Fruit fly (Drosophila melanogaster) whole organism, embryonic: ENCODE results near the gene Act87E.
A peak's percentile ranks its signal among the peaks of the same experiment; 100 is the strongest.

ENCODE experiments used
- Aef1 ChIP-seq: fragments of 200-800 bp; sonication (Bioruptor generic); IDR thresholded peaks from 3 replicates; pipeline ENCODE4 v1.3.6; 2022; ENCODE audit warnings: missing biosample characterization, missing genetic modification characterization
- Atf-2 ChIP-seq: fragments of 200-800 bp; sonication (Bioruptor generic); optimal IDR thresholded peaks from 2 replicates; lab custom pipeline; 2016; ENCODE audit warnings: missing biosample characterization, missing genetic modification characterization
- BtbVII ChIP-seq: fragments of 200-800 bp; sonication (Bioruptor generic); optimal IDR thresholded peaks from 3 replicates; lab custom pipeline; 2017; ENCODE audit warnings: missing biosample characterization, mild to moderate bottlenecking, missing genetic modification characterization
- CG10274 ChIP-seq: fragments of 200-800 bp; sonication (Bioruptor generic); optimal IDR thresholded peaks from 3 replicates; lab custom pipeline; 2017; ENCODE audit warnings: missing biosample characterization, mild to moderate bottlenecking, missing genetic modification characterization
- CG10543 ChIP-seq: fragments of 200-800 bp; sonication (Bioruptor generic); optimal IDR thresholded peaks from 3 replicates; lab custom pipeline; 2017; ENCODE audit warnings: missing biosample characterization, mild to moderate bottlenecking, missing genetic modification characterization, moderate library complexity
- CG12104 ChIP-seq: fragments of 200-800 bp; sonication (Bioruptor generic); optimal IDR thresholded peaks from 3 replicates; lab custom pipeline; 2016; ENCODE audit warnings: missing biosample characterization, missing genetic modification characterization
- CG15073 ChIP-seq: fragments of 200-800 bp; sonication (Bioruptor generic); optimal IDR thresholded peaks from 2 replicates; lab custom pipeline; 2016; ENCODE audit warnings: missing biosample characterization, missing genetic modification characterization
- CG17186 ChIP-seq: fragments of 200-800 bp; sonication (Bioruptor generic); optimal IDR thresholded peaks from 3 replicates; lab custom pipeline; 2017; ENCODE audit warnings: missing biosample characterization, missing genetic modification reagents, missing genetic modification characterization
- CG18262 ChIP-seq: fragments of 200-800 bp; optimal IDR thresholded peaks from 3 replicates; lab custom pipeline; 2019; ENCODE audit warnings: missing biosample characterization, mild to moderate bottlenecking, missing genetic modification characterization, moderate library complexity
- CG2116 ChIP-seq: fragments of 200-800 bp; sonication (Bioruptor generic); optimal IDR thresholded peaks from 3 replicates; lab custom pipeline; 2018; ENCODE audit warnings: missing biosample characterization, mild to moderate bottlenecking, missing genetic modification characterization
- CG2129 ChIP-seq: fragments of 200-800 bp; sonication (Bioruptor generic); IDR thresholded peaks from 2 replicates; pipeline ENCODE4 v1.3.6; 2022; ENCODE audit warnings: missing biosample characterization, missing genetic modification characterization; ENCODE audit not compliant: partially characterized antibody
- CG2199 ChIP-seq: fragments of 200-800 bp; sonication (Bioruptor generic); IDR thresholded peaks from 3 replicates; pipeline ENCODE4 v1.3.6; 2022; ENCODE audit warnings: missing biosample characterization, missing genetic modification characterization
- CG30403 ChIP-seq: fragments of 200-800 bp; sonication (Bioruptor generic); optimal IDR thresholded peaks from 3 replicates; lab custom pipeline; 2016; ENCODE audit warnings: missing biosample characterization, missing genetic modification characterization
- CG3065 ChIP-seq: fragments of 200-800 bp; sonication (Bioruptor generic); optimal IDR thresholded peaks from 2 replicates; lab custom pipeline; 2016; ENCODE audit warnings: missing biosample characterization, missing genetic modification characterization
- CG32532 ChIP-seq: fragments of 200-800 bp; sonication (Bioruptor generic); IDR thresholded peaks from 2 replicates; pipeline ENCODE4 v1.3.6; 2022; ENCODE audit warnings: missing biosample characterization, missing genetic modification characterization
- CG4328 ChIP-seq: fragments of 200-800 bp; sonication (Bioruptor generic); optimal IDR thresholded peaks from 3 replicates; lab custom pipeline; 2017; ENCODE audit warnings: missing biosample characterization, missing genetic modification reagents, missing genetic modification characterization
- CG4360 ChIP-seq: fragments of 200-800 bp; sonication (Bioruptor generic); IDR thresholded peaks from 2 replicates; pipeline ENCODE4 v1.3.6; 2022; ENCODE audit warnings: missing biosample characterization, missing genetic modification characterization
- CG6654 ChIP-seq: fragments of 200-800 bp; sonication (Bioruptor generic); optimal IDR thresholded peaks from 2 replicates; lab custom pipeline; 2017; ENCODE audit warnings: missing biosample characterization, mild to moderate bottlenecking, missing genetic modification characterization
- CG7357 ChIP-seq: fragments of 200-800 bp; sonication (Bioruptor generic); IDR thresholded peaks from 3 replicates; pipeline ENCODE4 v1.3.6; 2022; ENCODE audit warnings: missing biosample characterization, missing genetic modification characterization
- CG7963 ChIP-seq: fragments of 200-800 bp; sonication (Bioruptor generic); IDR thresholded peaks from 3 replicates; pipeline ENCODE4 v1.3.6; 2022; ENCODE audit warnings: missing biosample characterization, missing genetic modification characterization; ENCODE audit not compliant: partially characterized antibody
- CG8089 ChIP-seq: fragments of 200-800 bp; sonication (Bioruptor generic); optimal IDR thresholded peaks from 3 replicates; lab custom pipeline; 2016; ENCODE audit warnings: missing biosample characterization, missing genetic modification characterization
- CG8478 ChIP-seq: fragments of >200 bp; optimal IDR thresholded peaks from 2 replicates; lab custom pipeline; 2018
- CG9609 ChIP-seq: fragments of 200-800 bp; sonication (Bioruptor generic); optimal IDR thresholded peaks from 3 replicates; lab custom pipeline; 2016; ENCODE audit warnings: missing biosample characterization, missing genetic modification characterization
- CHES-1-like ChIP-seq: fragments of 200-800 bp; sonication (Bioruptor generic); optimal IDR thresholded peaks from 2 replicates; lab custom pipeline; 2016; ENCODE audit warnings: missing biosample characterization, missing genetic modification characterization
- Eip74EF ChIP-seq, 2 experiments: fragments of 200-800 bp in 1 of 2; fragments of >200 bp in 1 of 2; sonication (Bioruptor generic) in 1 of 2; optimal IDR thresholded peaks; 2 replicates each; lab custom pipeline; 2017 to 2019; ENCODE audit warnings: missing biosample characterization in 2 of 2, missing genetic modification characterization in 2 of 2, mild to moderate bottlenecking in 1 of 2, moderate library complexity in 1 of 2
- Ets65A ChIP-seq: fragments of 200-800 bp; sonication (Bioruptor generic); peaks from one replicate; lab custom pipeline; 2016; ENCODE audit warnings: missing biosample characterization, missing genetic modification characterization
- HLH3B ChIP-seq: fragments of 200-800 bp; sonication (Bioruptor generic); IDR thresholded peaks from 2 replicates; pipeline ENCODE4 v1.3.6; 2022; ENCODE audit warnings: missing biosample characterization, missing genetic modification characterization
- Hey ChIP-seq: fragments of 200-800 bp; sonication (Bioruptor generic); optimal IDR thresholded peaks from 3 replicates; lab custom pipeline; 2018; ENCODE audit warnings: missing biosample characterization, mild to moderate bottlenecking, missing genetic modification characterization
- Hmx ChIP-seq: fragments of 200-800 bp; sonication (Bioruptor generic); optimal IDR thresholded peaks from 2 replicates; lab custom pipeline; 2016; ENCODE audit warnings: missing biosample characterization, missing genetic modification characterization
- Nf-YA ChIP-seq: fragments of 200-800 bp; sonication (Bioruptor generic); IDR thresholded peaks from 2 replicates; pipeline ENCODE4 v1.3.6; 2022; ENCODE audit warnings: missing biosample characterization, missing genetic modification characterization
- Ptx1 ChIP-seq: fragments of 200-800 bp; sonication (Bioruptor generic); IDR thresholded peaks from 2 replicates; pipeline ENCODE4 v1.3.6; 2022; ENCODE audit warnings: missing biosample characterization, missing genetic modification characterization
- Usf ChIP-seq: fragments of 200-800 bp; sonication (Bioruptor generic); optimal IDR thresholded peaks from 2 replicates; lab custom pipeline; 2017; ENCODE audit warnings: missing genotype, missing biosample characterization, missing genetic modification characterization
- al ChIP-seq: fragments of 200-800 bp; sonication (Bioruptor generic); IDR thresholded peaks from 2 replicates; pipeline ENCODE4 v1.3.6; 2022; ENCODE audit warnings: missing biosample characterization, missing genetic modification characterization
- aop ChIP-seq: fragments of 200-800 bp; sonication (Bioruptor generic); IDR thresholded peaks from 2 replicates; pipeline ENCODE4 v1.3.6; 2022; ENCODE audit warnings: missing biosample characterization, missing genetic modification characterization
- ase ChIP-seq: fragments of 200-800 bp; sonication (Bioruptor generic); IDR thresholded peaks from 3 replicates; pipeline ENCODE4 v1.3.6; 2022; ENCODE audit warnings: missing biosample characterization, missing genetic modification characterization
- bbx ChIP-seq: fragments of 200-800 bp; sonication (Bioruptor generic); IDR thresholded peaks from 2 replicates; pipeline ENCODE4 v1.3.6; 2022; ENCODE audit warnings: missing biosample characterization, missing genetic modification characterization; ENCODE audit not compliant: partially characterized antibody
- cas ChIP-seq: fragments of 200-800 bp; sonication (Bioruptor generic); IDR thresholded peaks from 2 replicates; pipeline ENCODE4 v1.3.6; 2022; ENCODE audit warnings: missing biosample characterization, missing genetic modification characterization
- crc ChIP-seq: fragments of 200-800 bp; sonication (Bioruptor generic); optimal IDR thresholded peaks from 2 replicates; lab custom pipeline; 2016; ENCODE audit warnings: missing biosample characterization, missing genetic modification characterization
- danr ChIP-seq: fragments of 200-800 bp; sonication (Bioruptor generic); IDR thresholded peaks from 2 replicates; pipeline ENCODE4 v1.3.6; 2022; ENCODE audit warnings: missing biosample characterization, missing genetic modification characterization
- disco-r ChIP-seq: fragments of 200-800 bp; sonication (Bioruptor generic); optimal IDR thresholded peaks from 2 replicates; lab custom pipeline; 2016; ENCODE audit warnings: missing biosample characterization, missing genetic modification characterization
- dysf ChIP-seq: fragments of 200-800 bp; sonication (Bioruptor generic); IDR thresholded peaks from 3 replicates; pipeline ENCODE4 v1.3.6; 2022; ENCODE audit warnings: missing biosample characterization, missing genetic modification characterization
- gcm ChIP-seq: fragments of 200-800 bp; sonication (Bioruptor generic); optimal IDR thresholded peaks from 2 replicates; lab custom pipeline; 2019; ENCODE audit warnings: missing biosample characterization, mild to moderate bottlenecking, missing genetic modification characterization, moderate library complexity
- insv ChIP-seq, 2 experiments: fragments of 200-800 bp; sonication (Bioruptor generic); optimal IDR thresholded peaks; 3 replicates each; lab custom pipeline; 2016 to 2018; ENCODE audit warnings: missing biosample characterization in 2 of 2, missing genetic modification characterization in 2 of 2
- jing ChIP-seq: fragments of 200-800 bp; sonication (Bioruptor generic); optimal IDR thresholded peaks from 2 replicates; lab custom pipeline; 2018; ENCODE audit warnings: missing biosample characterization, mild to moderate bottlenecking, missing genetic modification characterization
- kni ChIP-seq: fragments of 200-800 bp; sonication (Bioruptor generic); optimal IDR thresholded peaks from 3 replicates; lab custom pipeline; 2017; ENCODE audit warnings: mild to moderate bottlenecking, missing biosample characterization, missing genetic modification reagents, missing genetic modification characterization
- mld ChIP-seq: fragments of 200-800 bp; sonication (Bioruptor generic); IDR thresholded peaks from 3 replicates; pipeline ENCODE4 v1.3.6; 2022; ENCODE audit warnings: missing biosample characterization, missing genetic modification characterization; ENCODE audit not compliant: partially characterized antibody
- pb ChIP-seq: fragments of 200-800 bp; sonication (Bioruptor generic); optimal IDR thresholded peaks from 3 replicates; lab custom pipeline; 2016; ENCODE audit warnings: missing biosample characterization, missing genetic modification characterization
- sisA ChIP-seq: fragments of 200-800 bp; sonication (Bioruptor generic); IDR thresholded peaks from 2 replicates; pipeline ENCODE4 v1.3.6; 2022; ENCODE audit warnings: missing biosample characterization, missing genetic modification characterization
- sr ChIP-seq: fragments of 200-800 bp; sonication (Bioruptor generic); IDR thresholded peaks from 3 replicates; pipeline ENCODE4 v1.3.6; 2022; ENCODE audit warnings: missing biosample characterization, missing genetic modification characterization
- tin ChIP-seq: fragments of 200-800 bp; sonication (Bioruptor generic); optimal IDR thresholded peaks from 3 replicates; lab custom pipeline; 2016; ENCODE audit warnings: missing biosample characterization, missing genetic modification characterization
- tx ChIP-seq: fragments of 200-800 bp; sonication (Bioruptor generic); optimal IDR thresholded peaks from 2 replicates; lab custom pipeline; 2016; ENCODE audit warnings: missing biosample characterization, missing genetic modification characterization
- wor ChIP-seq: fragments of 200-800 bp; sonication (Bioruptor generic); IDR thresholded peaks from 2 replicates; pipeline ENCODE4 v1.3.6; 2022; ENCODE audit warnings: missing biosample characterization, missing genetic modification characterization

The Act87E gene

dm6 chr3R:13452851-13453255 lies 27.1 kb downstream of the Act87E start (continued):
- no peak for TF ChIP-seq kni (GFP tag; lab: Kevin White, UChicago)
- peak; percentile 42; the same call in 1 of the 2 replicates for TF ChIP-seq Nf-YA (GFP tag; lab: Robert Waterston, UW)
- no peak for TF ChIP-seq wor (GFP tag; lab: Robert Waterston, UW)
- peak in 1 of 2 experiments; percentile 73 for TF ChIP-seq Eip74EF (GFP tag; optimal IDR thresholded peaks at IDR 0.05; lab: Kevin White, UChicago)
- peak; percentile 82 for TF ChIP-seq BtbVII (GFP tag; lab: Kevin White, UChicago)
- TF ChIP-seq Ets65A (GFP tag; lab: Kevin White, UChicago): peak; percentile 86
- no peak for TF ChIP-seq CG17186
- no peak for TF ChIP-seq CG2129 (GFP tag; lab: Robert Waterston, UW)
- peak; percentile 30 for TF ChIP-seq CG2116 (GFP tag; lab: Kevin White, UChicago)
- TF ChIP-seq CG12104 (GFP tag; lab: Kevin White, UChicago): peak; percentile 85
- TF ChIP-seq Usf: peak; percentile 67
- TF ChIP-seq CG32532 (GFP tag; lab: Robert Waterston, UW): peak; percentile 76
- TF ChIP-seq CG7963 (GFP tag; lab: Robert Waterston, UW): no peak
- peak; percentile 50 for TF ChIP-seq CG6654
- no peak for TF ChIP-seq aop
- TF ChIP-seq cas: no peak
- TF ChIP-seq ase (GFP tag; lab: Robert Waterston, UW): no peak
- no peak for TF ChIP-seq bbx
- peak; percentile 36 for TF ChIP-seq CG9609 (GFP tag; lab: Kevin White, UChicago)
- peak; percentile 91 for TF ChIP-seq CG18262 (tag; lab: Kevin White, UChicago)
- no peak for TF ChIP-seq CG2199 (GFP tag; lab: Robert Waterston, UW)
- no peak for TF ChIP-seq CG8478 (lab: Kevin White, UChicago)
- TF ChIP-seq Ptx1 (GFP tag; lab: Robert Waterston, UW): peak; percentile 77
- 0 out of 3 replicates have a peak, but pooled peaks have one; percentile 44 for TF ChIP-seq CG7357 (GFP tag; lab: Robert Waterston, UW)
- TF ChIP-seq CG8089: peak; percentile 3
- TF ChIP-seq tx (GFP tag; lab: Kevin White, UChicago): peak; percentile 41
- peak; percentile 74 for TF ChIP-seq gcm (GFP tag; lab: Kevin White, UChicago)
- peak; percentile 43 for TF ChIP-seq CHES-1-like (GFP tag; lab: Kevin White, UChicago)
- peak; percentile 91 for TF ChIP-seq CG30403
- TF ChIP-seq Aef1 (GFP tag; lab: Robert Waterston, UW): peak; percentile 46
- peak; percentile 2 for TF ChIP-seq CG15073
- TF ChIP-seq dysf (GFP tag; lab: Robert Waterston, UW): peak; percentile 78; the same call in 2 of the 3 replicates
- TF ChIP-seq HLH3B (GFP tag; lab: Robert Waterston, UW): peak; percentile 60
- TF ChIP-seq Atf-2: peak; percentile 23
- peak; percentile 68 for TF ChIP-seq tin
- no peak for TF ChIP-seq mld (GFP tag; lab: Robert Waterston, UW)
- peak; percentile 52 for TF ChIP-seq disco-r (GFP tag; lab: Kevin White, UChicago)
- no peak for TF ChIP-seq Hey (tag; lab: Kevin White, UChicago)
- peak; percentile 15 for TF ChIP-seq CG3065 (GFP tag; lab: Kevin White, UChicago)
- TF ChIP-seq CG4360 (GFP tag; lab: Robert Waterston, UW): no peak
- TF ChIP-seq danr (GFP tag; lab: Robert Waterston, UW): peak; percentile 30; the same call in 1 of the 2 replicates
- no peak for TF ChIP-seq pb (GFP tag; lab: Kevin White, UChicago)
- TF ChIP-seq Hmx (GFP tag; lab: Kevin White, UChicago): peak; percentile 62
- TF ChIP-seq al (GFP tag; lab: Robert Waterston, UW): peak; percentile 77
- no peak for TF ChIP-seq CG10543 (GFP tag; lab: Kevin White, UChicago)
- peak; percentile 30 for TF ChIP-seq CG4328 (GFP tag; lab: Kevin White, UChicago)
- TF ChIP-seq crc (GFP tag; lab: Kevin White, UChicago): no peak
- peak; percentile 55 for TF ChIP-seq sisA (GFP tag; lab: Robert Waterston, UW)
- TF ChIP-seq CG10274 (GFP tag; lab: Kevin White, UChicago): peak; percentile 56
- peak; percentile 70 for TF ChIP-seq jing (GFP tag; lab: Kevin White, UChicago)
- TF ChIP-seq insv (GFP tag; optimal IDR thresholded peaks at IDR 0.05; lab: Kevin White, UChicago): no peak
- no peak for TF ChIP-seq sr (GFP tag; lab: Robert Waterston, UW)
